Worm (Caenorhabditis elegans) whole organism, L2 larva: ENCODE results near the gene srh-21.

Experiments used
- C34F6.9 ChIP-seq: fragments of 150-350 bp; optimal IDR thresholded peaks from 2 replicates; lab custom pipeline; 2014; ENCODE audit warnings: missing biosample characterization, missing genetic modification characterization
- F13H6.1 ChIP-seq: sonication (generic microtip); optimal IDR thresholded peaks from 2 replicates; lab custom pipeline; 2016; ENCODE audit warnings: missing genetic modification characterization, missing compliant biosample characterization
- R02D3.7 ChIP-seq: fragments of 150-350 bp; optimal IDR thresholded peaks from 2 replicates; lab custom pipeline; 2014; ENCODE audit warnings: missing biosample characterization, missing genetic modification characterization
- Y55F3AM.14 ChIP-seq: fragments of 200-800 bp; sonication (Bioruptor generic); optimal IDR thresholded peaks from 2 replicates; lab custom pipeline; 2018; ENCODE audit warnings: mild to moderate bottlenecking, missing genetic modification characterization, missing compliant biosample characterization
- ZK546.5 ChIP-seq: sonication (generic microtip); optimal IDR thresholded peaks from 2 replicates; lab custom pipeline; 2017; ENCODE audit warnings: missing biosample characterization, missing genetic modification characterization
- aly-2 ChIP-seq: fragments of 150-350 bp; optimal IDR thresholded peaks from 2 replicates; lab custom pipeline; 2014; ENCODE audit warnings: missing biosample characterization, missing genetic modification characterization
- blmp-1 ChIP-seq: sonication (generic microtip); optimal IDR thresholded peaks from 2 replicates; lab custom pipeline; 2017; ENCODE audit warnings: missing genetic modification characterization, mild to moderate bottlenecking, missing compliant biosample characterization, antibody characterized with exemption, moderate library complexity; ENCODE audit not compliant: insufficient read depth
- ceh-16 ChIP-seq: fragments of 150-350 bp; optimal IDR thresholded peaks from 2 replicates; lab custom pipeline; 2014; ENCODE audit warnings: missing biosample characterization, missing genetic modification characterization
- ceh-82 ChIP-seq: fragments of 150-350 bp; optimal IDR thresholded peaks from 2 replicates; lab custom pipeline; 2014; ENCODE audit warnings: missing biosample characterization, missing genetic modification characterization
- crh-2 ChIP-seq: sonication (generic microtip); optimal IDR thresholded peaks from 2 replicates; lab custom pipeline; 2017; ENCODE audit warnings: missing biosample characterization, missing genetic modification characterization
- elt-1 ChIP-seq: fragments of 150-350 bp; optimal IDR thresholded peaks from 2 replicates; lab custom pipeline; 2014; ENCODE audit warnings: missing biosample characterization, missing genetic modification characterization
- elt-3 ChIP-seq: sonication (generic microtip); optimal IDR thresholded peaks from 2 replicates; lab custom pipeline; 2017; ENCODE audit warnings: missing biosample characterization, missing genetic modification characterization
- gmeb-1 ChIP-seq: fragments of 150-350 bp; optimal IDR thresholded peaks from 2 replicates; lab custom pipeline; 2014; ENCODE audit warnings: missing biosample characterization, missing genetic modification characterization
- mdl-1 ChIP-seq, 2 experiments: fragments of 150-350 bp in 1 of 2; sonication (generic microtip) in 1 of 2; optimal IDR thresholded peaks; 2 replicates each; lab custom pipeline; 2017; ENCODE audit warnings: missing biosample characterization in 2 of 2, missing genetic modification characterization in 2 of 2
- nhr-237 ChIP-seq: fragments of 150-350 bp; optimal IDR thresholded peaks from 2 replicates; lab custom pipeline; 2014; ENCODE audit warnings: missing biosample characterization, missing genetic modification characterization
- nhr-6 ChIP-seq: fragments of 150-350 bp; optimal IDR thresholded peaks from 2 replicates; lab custom pipeline; 2014; ENCODE audit warnings: missing biosample characterization, missing genetic modification characterization
- sem-4 ChIP-seq: fragments of 150-350 bp; optimal IDR thresholded peaks from 2 replicates; lab custom pipeline; 2014; ENCODE audit warnings: missing biosample characterization, missing genetic modification reagents, missing genetic modification characterization
- skn-1 ChIP-seq: sonication (generic microtip); optimal IDR thresholded peaks from 2 replicates; lab custom pipeline; 2017; ENCODE audit warnings: missing biosample characterization, missing genetic modification characterization
- sma-9 ChIP-seq, 2 experiments: fragments of 150-350 bp in 1 of 2; sonication (generic microtip) in 1 of 2; optimal IDR thresholded peaks; 2 replicates each; lab custom pipeline; 2014 to 2016; ENCODE audit warnings: missing genetic modification characterization in 2 of 2, mild to moderate bottlenecking in 1 of 2, missing biosample characterization in 1 of 2, missing compliant biosample characterization in 1 of 2, missing genetic modification reagents in 1 of 2, moderate library complexity in 1 of 2
- unc-39 ChIP-seq: fragments of 150-350 bp; optimal IDR thresholded peaks from 2 replicates; lab custom pipeline; 2014; ENCODE audit warnings: missing biosample characterization, missing genetic modification characterization
- unc-62 ChIP-seq: fragments of 150-350 bp; optimal IDR thresholded peaks from 2 replicates; lab custom pipeline; 2014; ENCODE audit warnings: missing biosample characterization, missing genetic modification reagents, missing genetic modification characterization
- ztf-1 ChIP-seq: fragments of 200-800 bp; sonication (Bioruptor generic); conservative IDR thresholded peaks from 2 replicates; pipeline ENCODE4 v1.3.6; 2022; ENCODE audit warnings: missing genetic modification characterization, missing compliant biosample characterization
- ztf-11 ChIP-seq: sonication (generic microtip); optimal IDR thresholded peaks from 2 replicates; lab custom pipeline; 2017; ENCODE audit warnings: missing biosample characterization, missing genetic modification characterization
- ztf-4 ChIP-seq: fragments of 150-350 bp; optimal IDR thresholded peaks from 2 replicates; lab custom pipeline; 2014; ENCODE audit warnings: missing biosample characterization, missing genetic modification characterization

Gene srh-21

DNA sequence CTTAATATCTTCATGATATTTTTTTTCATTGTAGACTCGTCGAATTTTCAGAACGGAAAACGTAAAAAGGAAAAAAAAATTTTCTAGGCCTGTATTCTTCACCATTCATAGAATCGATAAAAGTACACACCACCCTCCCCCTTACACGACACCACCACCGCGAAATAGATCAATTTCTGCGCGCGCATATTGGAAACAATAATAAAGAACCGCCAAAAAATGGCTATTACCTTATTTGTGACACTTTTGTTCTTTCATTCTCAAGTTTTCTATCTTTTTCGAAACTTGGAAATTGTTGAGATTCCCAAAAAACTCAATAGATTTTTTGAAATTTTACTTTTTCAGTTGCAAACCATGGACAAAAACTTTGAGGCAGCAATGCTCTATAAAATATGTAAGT is 48.7 kb downstream of the srh-21 start, which contains the start of gene F26G5.1:
F26G5.1 (plus strand) TSS at position 339 of the 400 bp plus-strand sequence.
- TF ChIP-seq unc-62 (GFP tag; lab: Kevin White, UChicago) (no peak), mdl-1 (tag; optimal IDR thresholded peaks at IDR 0.05; lab: Kevin White, UChicago) (no peak), C34F6.9 (no peak), unc-39 (no peak), ceh-82 (tag; lab: Kevin White, UChicago) (no peak), crh-2 (tag; lab: Kevin White, UChicago) (no peak), nhr-237 (tag; lab: Kevin White, UChicago) (no peak), F13H6.1 (tag; lab: Kevin White, UChicago) (no peak), skn-1 (tag; lab: Kevin White, UChicago) (no peak), ztf-1 (GFP tag; lab: Robert Waterston, UW) (no peak)
- TF ChIP-seq, all 48 proteins: peak for 0

DNA sequence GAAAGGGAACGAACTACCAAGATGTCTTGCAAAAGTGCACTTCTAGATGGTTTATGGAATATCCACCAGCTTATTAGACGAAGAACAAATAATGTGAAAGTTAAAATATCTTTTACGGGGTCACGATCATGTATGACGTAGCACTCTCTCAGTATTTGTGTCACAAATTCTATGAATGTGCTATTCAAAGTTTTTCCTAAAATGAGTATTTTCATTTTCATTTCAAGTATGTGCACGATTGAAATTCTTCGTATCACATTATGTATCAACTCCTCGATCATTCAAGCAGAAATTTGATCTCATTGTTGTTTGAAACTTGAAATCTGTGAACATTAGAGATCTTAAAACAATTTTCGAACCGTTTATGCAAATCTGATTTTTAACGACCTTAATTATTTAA is 51.1 kb downstream of the srh-21 start:
- no peak for TF ChIP-seq ceh-82 (tag; lab: Kevin White, UChicago)
- TF ChIP-seq unc-62 (GFP tag; lab: Kevin White, UChicago) = no peak
- no peak for TF ChIP-seq C34F6.9
- no peak for TF ChIP-seq nhr-237 (tag; lab: Kevin White, UChicago)
- no peak for TF ChIP-seq nhr-6
- no peak for TF ChIP-seq Y55F3AM.14 (GFP tag; lab: Kevin White, UChicago)
- TF ChIP-seq elt-3 = no peak
- no peak for TF ChIP-seq ZK546.5 (tag; lab: Kevin White, UChicago)
- no peak for TF ChIP-seq sem-4 (tag; lab: Kevin White, UChicago)
- no peak for TF ChIP-seq gmeb-1 (tag; lab: Kevin White, UChicago)
- no peak for TF ChIP-seq ceh-16
- no peak for TF ChIP-seq R02D3.7 (tag; lab: Kevin White, UChicago)
- TF ChIP-seq aly-2 = no peak
- TF ChIP-seq skn-1 (tag; lab: Kevin White, UChicago) = no peak
- TF ChIP-seq sma-9 (GFP tag; optimal IDR thresholded peaks at IDR 0.05; lab: Kevin White, UChicago) = no peak
- TF ChIP-seq sma-9 (tag; optimal IDR thresholded peaks at IDR 0.05; lab: Kevin White, UChicago) = no peak
- TF ChIP-seq ztf-11 (tag; lab: Kevin White, UChicago) = no peak
- no peak for TF ChIP-seq ztf-4 (tag; lab: Kevin White, UChicago)
- no peak for TF ChIP-seq elt-1
- no peak for TF ChIP-seq blmp-1 (tag; lab: Kevin White, UChicago)
